Fruit fly (Drosophila melanogaster) S2 (cell line): ENCODE measurements around the gene CG15170.

ENCODE experiments used
- CG8478 ChIP-seq: fragments of >200 bp; optimal IDR thresholded peaks from 2 replicates; lab custom pipeline; 2018
- CTCF ChIP-seq, 2 experiments: fragments of >200 bp; optimal IDR thresholded peaks; 2 replicates each; lab custom pipeline; 2018

dm6 chr2L:18985201-18986124, 4.6 kb downstream of the CG15170 start:
- TF ChIP-seq CTCF (optimal IDR thresholded peaks at IDR 0.05; lab: Kevin White, UChicago) = no peak
- TF ChIP-seq CG8478 (lab: Kevin White, UChicago) = no peak
